Fruit fly (Drosophila melanogaster) whole organism, embryonic: Measurements from ENCODE around the gene NFAT.

ENCODE experiments used
- Antp ChIP-seq: fragments of 200-800 bp; sonication (Bioruptor generic); optimal IDR thresholded peaks from 3 replicates; lab custom pipeline; 2016; ENCODE audit warnings: missing biosample characterization, missing genetic modification characterization
- CG1024 ChIP-seq: fragments of 200-800 bp; sonication (Bioruptor generic); IDR thresholded peaks from 2 replicates; pipeline ENCODE4 v1.3.6; 2022; ENCODE audit warnings: missing biosample characterization, missing genetic modification characterization
- CG11093 ChIP-seq: fragments of 200-800 bp; sonication (Bioruptor generic); IDR thresholded peaks from 3 replicates; pipeline ENCODE4 v1.3.6; 2022; ENCODE audit warnings: missing biosample characterization, missing genetic modification characterization
- CG14050 ChIP-seq: fragments of 200-800 bp; sonication (Bioruptor generic); IDR thresholded peaks from 3 replicates; pipeline ENCODE4 v1.3.6; 2022; ENCODE audit warnings: missing biosample characterization, missing genetic modification characterization
- CG17912 ChIP-seq: fragments of 200-800 bp; sonication (Bioruptor generic); optimal IDR thresholded peaks from 2 replicates; lab custom pipeline; 2018; ENCODE audit warnings: missing biosample characterization, mild to moderate bottlenecking, missing genetic modification characterization
- CG1832 ChIP-seq: fragments of 200-800 bp; sonication (Bioruptor generic); optimal IDR thresholded peaks from 2 replicates; lab custom pipeline; 2017; ENCODE audit warnings: missing biosample characterization, mild to moderate bottlenecking, missing genetic modification characterization, inconsistent platforms
- CG18599 ChIP-seq: fragments of 200-800 bp; sonication (Bioruptor generic); optimal IDR thresholded peaks from 3 replicates; lab custom pipeline; 2017; ENCODE audit warnings: missing biosample characterization, missing genetic modification characterization, mild to moderate bottlenecking, moderate library complexity, missing genetic modification reagents
- CG32532 ChIP-seq: fragments of 200-800 bp; sonication (Bioruptor generic); IDR thresholded peaks from 2 replicates; pipeline ENCODE4 v1.3.6; 2022; ENCODE audit warnings: missing biosample characterization, missing genetic modification characterization
- CG6654 ChIP-seq: fragments of 200-800 bp; sonication (Bioruptor generic); optimal IDR thresholded peaks from 2 replicates; lab custom pipeline; 2017; ENCODE audit warnings: missing biosample characterization, mild to moderate bottlenecking, missing genetic modification characterization
- CG6689 ChIP-seq: fragments of 200-800 bp; sonication (Bioruptor generic); IDR thresholded peaks from 2 replicates; pipeline ENCODE4 v1.3.6; 2022; ENCODE audit warnings: missing biosample characterization, missing genetic modification characterization
- CG9797 ChIP-seq: fragments of 200-800 bp; sonication (Bioruptor generic); optimal IDR thresholded peaks from 3 replicates; lab custom pipeline; 2018; ENCODE audit warnings: missing biosample characterization, mild to moderate bottlenecking, missing genetic modification characterization
- CG9932 ChIP-seq: fragments of 200-800 bp; sonication (Bioruptor generic); IDR thresholded peaks from 2 replicates; pipeline ENCODE4 v1.3.6; 2022; ENCODE audit warnings: missing biosample characterization, missing genetic modification characterization
- D19B ChIP-seq: fragments of 200-800 bp; sonication (Bioruptor generic); optimal IDR thresholded peaks from 2 replicates; lab custom pipeline; 2017; ENCODE audit warnings: missing biosample characterization, mild to moderate bottlenecking, missing genetic modification characterization
- Dbx ChIP-seq: fragments of 200-800 bp; sonication (Bioruptor generic); IDR thresholded peaks from 3 replicates; pipeline ENCODE4 v1.3.6; 2022; ENCODE audit warnings: missing biosample characterization, missing genetic modification characterization
- E2f1 ChIP-seq: fragments of 200-800 bp; sonication (Bioruptor generic); IDR thresholded peaks from 2 replicates; pipeline ENCODE4 v1.3.6; 2022; ENCODE audit warnings: missing biosample characterization, missing genetic modification characterization
- Fer2 ChIP-seq: fragments of 200-800 bp; sonication (Bioruptor generic); optimal IDR thresholded peaks from 2 replicates; lab custom pipeline; 2018; ENCODE audit warnings: missing biosample characterization, mild to moderate bottlenecking, missing genetic modification characterization, moderate library complexity
- GATAe ChIP-seq: fragments of 200-800 bp; sonication (Bioruptor generic); conservative IDR thresholded peaks from 2 replicates; pipeline ENCODE4 v1.3.6; 2022; ENCODE audit warnings: missing biosample characterization, missing genetic modification characterization
- Hr51 ChIP-seq, 2 experiments: fragments of 200-800 bp; sonication (Bioruptor generic); optimal IDR thresholded peaks; 2 replicates in 1 of 2; 3 replicates in 1 of 2; lab custom pipeline; 2016 to 2018; ENCODE audit warnings: missing biosample characterization in 2 of 2, missing genetic modification characterization in 2 of 2, mild to moderate bottlenecking in 1 of 2, moderate library complexity in 1 of 2
- Kr ChIP-seq: fragments of 200-800 bp; sonication (Bioruptor generic); optimal IDR thresholded peaks from 2 replicates; lab custom pipeline; 2017; ENCODE audit warnings: missing biosample characterization, mild to moderate bottlenecking, missing genetic modification characterization
- Lhr ChIP-seq: fragments of 200-800 bp; sonication (Bioruptor generic); optimal IDR thresholded peaks from 3 replicates; lab custom pipeline; 2017; ENCODE audit warnings: mild to moderate bottlenecking, missing biosample characterization, missing genetic modification reagents, missing genetic modification characterization
- NFAT ChIP-seq: fragments of 200-800 bp; sonication (Bioruptor generic); IDR thresholded peaks from 2 replicates; pipeline ENCODE4 v1.3.6; 2022; ENCODE audit warnings: missing biosample characterization, missing genetic modification characterization
- Oaz ChIP-seq: fragments of 200-800 bp; sonication (Bioruptor generic); IDR thresholded peaks from 2 replicates; pipeline ENCODE4 v1.3.6; 2022; ENCODE audit warnings: missing biosample characterization, missing genetic modification characterization
- PHDP ChIP-seq: fragments of 200-800 bp; sonication (Bioruptor generic); optimal IDR thresholded peaks from 3 replicates; lab custom pipeline; 2018; ENCODE audit warnings: missing biosample characterization, mild to moderate bottlenecking, missing genetic modification characterization, moderate library complexity
- Pdp1 ChIP-seq, 2 experiments: fragments of 200-800 bp; sonication (Bioruptor generic); optimal IDR thresholded peaks; 3 replicates each; lab custom pipeline; 2016; ENCODE audit warnings: missing biosample characterization in 2 of 2, missing genetic modification characterization in 2 of 2, mild to moderate bottlenecking in 1 of 2, moderate library complexity in 1 of 2
- Rfx ChIP-seq: fragments of 200-800 bp; sonication (Bioruptor generic); IDR thresholded peaks from 2 replicates; pipeline ENCODE4 v1.3.6; 2022; ENCODE audit warnings: missing biosample characterization, missing genetic modification characterization
- aop ChIP-seq: fragments of 200-800 bp; sonication (Bioruptor generic); IDR thresholded peaks from 2 replicates; pipeline ENCODE4 v1.3.6; 2022; ENCODE audit warnings: missing biosample characterization, missing genetic modification characterization
- ase ChIP-seq: fragments of 200-800 bp; sonication (Bioruptor generic); IDR thresholded peaks from 3 replicates; pipeline ENCODE4 v1.3.6; 2022; ENCODE audit warnings: missing biosample characterization, missing genetic modification characterization
- ash1 ChIP-seq: fragments of 200-800 bp; sonication (Bioruptor generic); optimal IDR thresholded peaks from 2 replicates; lab custom pipeline; 2018; ENCODE audit warnings: missing biosample characterization, mild to moderate bottlenecking, missing genetic modification characterization
- az2 ChIP-seq: fragments of 200-800 bp; sonication (Bioruptor generic); optimal IDR thresholded peaks from 3 replicates; lab custom pipeline; 2016; ENCODE audit warnings: missing biosample characterization, missing genetic modification characterization
- cato ChIP-seq: fragments of 200-800 bp; sonication (Bioruptor generic); optimal IDR thresholded peaks from 2 replicates; lab custom pipeline; 2016; ENCODE audit warnings: missing biosample characterization, missing genetic modification characterization, borderline replicate concordance
- corto ChIP-seq: fragments of 200-800 bp; sonication (Bioruptor generic); optimal IDR thresholded peaks from 2 replicates; lab custom pipeline; 2016; ENCODE audit warnings: missing biosample characterization, mild to moderate bottlenecking, missing genetic modification characterization, moderate library complexity
- cwo ChIP-seq: fragments of 200-800 bp; sonication (Bioruptor generic); optimal IDR thresholded peaks from 3 replicates; lab custom pipeline; 2017; ENCODE audit warnings: missing biosample characterization, missing genetic modification characterization, mild to moderate bottlenecking, moderate library complexity, missing genetic modification reagents
- ewg ChIP-seq: fragments of 200-800 bp; sonication (Bioruptor generic); optimal IDR thresholded peaks from 3 replicates; lab custom pipeline; 2017; ENCODE audit warnings: mild to moderate bottlenecking, missing biosample characterization, missing genetic modification reagents, missing genetic modification characterization
- fd102C ChIP-seq: fragments of 200-800 bp; sonication (Bioruptor generic); optimal IDR thresholded peaks from 2 replicates; lab custom pipeline; 2018; ENCODE audit warnings: missing biosample characterization, mild to moderate bottlenecking, missing genetic modification characterization, moderate library complexity
- h ChIP-seq: fragments of >200 bp; optimal IDR thresholded peaks from 2 replicates; lab custom pipeline; 2017
- ham ChIP-seq: fragments of 200-800 bp; sonication (Bioruptor generic); IDR thresholded peaks from 2 replicates; pipeline ENCODE4 v1.3.6; 2022; ENCODE audit warnings: missing biosample characterization, missing genetic modification characterization
- hth ChIP-seq: fragments of >200 bp; optimal IDR thresholded peaks from 2 replicates; lab custom pipeline; 2017; ENCODE audit warnings: inconsistent platforms
- knrl ChIP-seq: fragments of 200-800 bp; sonication (Bioruptor generic); IDR thresholded peaks from 3 replicates; pipeline ENCODE4 v1.3.6; 2022; ENCODE audit warnings: missing biosample characterization, missing genetic modification characterization; ENCODE audit not compliant: partially characterized antibody
- maf-S ChIP-seq: fragments of 200-800 bp; sonication (Bioruptor generic); optimal IDR thresholded peaks from 2 replicates; lab custom pipeline; 2016; ENCODE audit warnings: missing biosample characterization, missing genetic modification characterization
- pfk ChIP-seq: fragments of 200-800 bp; sonication (Bioruptor generic); optimal IDR thresholded peaks from 2 replicates; lab custom pipeline; 2018; ENCODE audit warnings: missing biosample characterization, mild to moderate bottlenecking, missing genetic modification characterization, moderate library complexity
- psq ChIP-seq: fragments of 200-800 bp; sonication (Bioruptor generic); optimal IDR thresholded peaks from 2 replicates; lab custom pipeline; 2017; ENCODE audit warnings: missing biosample characterization, missing genetic modification characterization
- run ChIP-seq: fragments of 200-800 bp; sonication (Bioruptor generic); optimal IDR thresholded peaks from 3 replicates; lab custom pipeline; 2018; ENCODE audit warnings: missing biosample characterization, mild to moderate bottlenecking, missing genetic modification characterization
- scrt ChIP-seq: fragments of 200-800 bp; sonication (Bioruptor generic); optimal IDR thresholded peaks from 2 replicates; lab custom pipeline; 2018; ENCODE audit warnings: missing biosample characterization, mild to moderate bottlenecking, missing genetic modification characterization, moderate library complexity
- sens ChIP-seq: fragments of 200-800 bp; sonication (Bioruptor generic); peaks from one replicate; lab custom pipeline; 2016; ENCODE audit warnings: missing biosample characterization, missing genetic modification characterization
- sob ChIP-seq: fragments of 200-800 bp; sonication (Bioruptor generic); IDR thresholded peaks from 2 replicates; pipeline ENCODE4 v1.3.6; 2022; ENCODE audit warnings: missing biosample characterization, missing genetic modification characterization
- ssp ChIP-seq: fragments of 200-800 bp; sonication (Bioruptor generic); IDR thresholded peaks from 2 replicates; pipeline ENCODE4 v1.3.6; 2022; ENCODE audit warnings: missing biosample characterization, missing genetic modification characterization
- stc ChIP-seq: fragments of 200-800 bp; sonication (Bioruptor generic); IDR thresholded peaks from 2 replicates; pipeline ENCODE4 v1.3.6; 2022; ENCODE audit warnings: missing biosample characterization, missing genetic modification characterization
- vvl ChIP-seq: fragments of 200-800 bp; sonication (Bioruptor generic); IDR thresholded peaks from 2 replicates; pipeline ENCODE4 v1.3.6; 2022; ENCODE audit warnings: missing biosample characterization, missing genetic modification characterization
- wek ChIP-seq: fragments of 200-800 bp; sonication (Bioruptor generic); optimal IDR thresholded peaks from 3 replicates; lab custom pipeline; 2018; ENCODE audit warnings: missing biosample characterization, mild to moderate bottlenecking, missing genetic modification characterization, moderate library complexity
- zfh1 ChIP-seq: fragments of 200-800 bp; sonication (Bioruptor generic); IDR thresholded peaks from 3 replicates; pipeline ENCODE4 v1.3.6; 2022; ENCODE audit warnings: missing biosample characterization, missing genetic modification characterization

Gene NFAT

dm6 chrX:13639998-13640691 lies 15.6 kb downstream of the NFAT start (continued):
- TF ChIP-seq zfh1 (GFP tag; lab: Robert Waterston, UW) (peak; percentile 99), CG6654 (GFP tag; lab: Kevin White, UChicago) (peak; percentile 92), Antp (GFP tag; lab: Kevin White, UChicago) (peak; percentile 99), Dbx (GFP tag; lab: Robert Waterston, UW) (peak; percentile 98), ash1 (GFP tag; lab: Kevin White, UChicago) (peak; percentile 89), cato (GFP tag; lab: Kevin White, UChicago) (peak; percentile 98), maf-S (peak; percentile 98), aop (GFP tag; lab: Robert Waterston, UW) (peak; percentile 95), Pdp1 (GFP tag; optimal IDR thresholded peaks at IDR 0.05; lab: Kevin White, UChicago) (peak; percentile 98 to 99), CG9797 (GFP tag; lab: Kevin White, UChicago) (peak; percentile 58), knrl (GFP tag; lab: Robert Waterston, UW) (peak; percentile 71), ewg (GFP tag; lab: Kevin White, UChicago) (peak; percentile 96), h (no peak), wek (GFP tag; lab: Kevin White, UChicago) (peak; percentile 93), CG9932 (GFP tag; lab: Robert Waterston, UW) (peak; percentile 99), CG32532 (peak; percentile 99), sens (peak; percentile 100), vvl (GFP tag; lab: Robert Waterston, UW) (peak; percentile 100), psq (GFP tag; lab: Kevin White, UChicago) (peak; percentile 92), corto (GFP tag; lab: Kevin White, UChicago) (peak; percentile 70), GATAe (GFP tag; lab: Robert Waterston, UW) (peak; percentile 95), CG18599 (GFP tag; lab: Kevin White, UChicago) (peak; percentile 99), Oaz (GFP tag; lab: Robert Waterston, UW) (peak; percentile 99), ase (GFP tag; lab: Robert Waterston, UW) (peak; percentile 99), scrt (peak; percentile 96), ham (peak; percentile 95), CG11093 (GFP tag; lab: Robert Waterston, UW) (peak; percentile 98), run (peak; percentile 99), PHDP (tag; lab: Kevin White, UChicago) (peak; percentile 99), Fer2 (peak; percentile 95), az2 (GFP tag; lab: Kevin White, UChicago) (peak; percentile 99), CG1024 (peak; percentile 97), Kr (GFP tag; lab: Kevin White, UChicago) (peak; percentile 49), stc (GFP tag; lab: Robert Waterston, UW) (peak; percentile 99), Rfx (GFP tag; lab: Robert Waterston, UW) (peak; percentile 99), CG17912 (peak; percentile 92), Hr51 (GFP tag; optimal IDR thresholded peaks at IDR 0.05; lab: Kevin White, UChicago) (peak; percentile 98 to 99), CG14050 (GFP tag; lab: Robert Waterston, UW) (peak; percentile 98), D19B (GFP tag; lab: Kevin White, UChicago) (peak; percentile 93), fd102C (GFP tag; lab: Kevin White, UChicago) (peak; percentile 76), CG1832 (GFP tag; lab: Kevin White, UChicago) (no peak), E2f1 (peak; percentile 99), ssp (GFP tag; lab: Robert Waterston, UW) (peak; percentile 94), cwo (GFP tag; lab: Kevin White, UChicago) (peak; percentile 98), hth (lab: Kevin White, UChicago) (no peak), CG6689 (peak; percentile 99), NFAT (GFP tag; lab: Robert Waterston, UW) (peak; percentile 100), sob (GFP tag; lab: Robert Waterston, UW) (peak; percentile 99), Lhr (GFP tag; lab: Kevin White, UChicago) (peak; percentile 95), pfk (GFP tag; lab: Kevin White, UChicago) (peak; percentile 56)
